Worm (Caenorhabditis elegans) whole organism, young adult: ENCODE measurements around the gene F11E6.8.

Experiments used
- aptf-3 ChIP-seq: fragments of 200-800 bp; sonication (Bioruptor generic); IDR thresholded peaks from 2 replicates; pipeline ENCODE4 v1.3.6; 2022; ENCODE audit warnings: missing genetic modification characterization, missing compliant biosample characterization
- him-1 ChIP-seq: sonication (generic microtip); optimal IDR thresholded peaks from 2 replicates; lab custom pipeline; 2016; ENCODE audit warnings: missing genotype, missing genetic modification reagents, missing genetic modification characterization, missing compliant biosample characterization

- TF ChIP-seq aptf-3 (no peak), him-1 (tag; lab: Kevin White, UChicago) (no peak)
These were observed 13.3 kb downstream of the F11E6.8 start, which contains the start of gene C06A12.8 for ce11 chrIV:17437038-17437437.
